Worm (Caenorhabditis elegans): ENCODE data around the gene F26D11.13.

F26D11.13 gene

DNA sequence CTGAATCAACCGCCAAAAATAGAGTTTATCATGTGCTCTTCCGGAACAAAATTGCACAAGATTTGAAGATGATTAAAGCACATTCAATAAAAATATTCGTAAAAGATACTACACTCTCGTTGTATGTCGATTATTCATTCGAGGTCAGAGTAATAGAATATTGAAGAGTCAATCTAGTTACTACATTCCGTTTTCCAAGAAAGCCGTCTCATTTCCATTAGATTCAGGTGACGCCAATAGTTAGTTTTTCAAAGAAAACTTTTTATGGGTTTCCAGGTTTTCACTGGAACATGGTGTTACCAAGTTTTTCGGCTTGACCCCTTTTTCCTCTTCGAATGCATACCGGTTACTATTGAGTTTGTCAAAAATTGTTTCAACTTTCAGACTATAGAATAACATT lies 16.1 kb upstream of the F26D11.13 start:
- TF ChIP-seq ceh-82 (tag; optimal IDR thresholded peaks at IDR 0.05), result no peak
- TF ChIP-seq unc-55 (GFP tag; optimal IDR thresholded peaks at IDR 0.05), result peak; percentile 54
- TF ChIP-seq nhr-21 (tag; optimal IDR thresholded peaks at IDR 0.05), result peak; percentile 11
- TF ChIP-seq lsy-2 (tag; optimal IDR thresholded peaks at IDR 0.05), result peak in 1 of 2 experiments; percentile 28

DNA sequence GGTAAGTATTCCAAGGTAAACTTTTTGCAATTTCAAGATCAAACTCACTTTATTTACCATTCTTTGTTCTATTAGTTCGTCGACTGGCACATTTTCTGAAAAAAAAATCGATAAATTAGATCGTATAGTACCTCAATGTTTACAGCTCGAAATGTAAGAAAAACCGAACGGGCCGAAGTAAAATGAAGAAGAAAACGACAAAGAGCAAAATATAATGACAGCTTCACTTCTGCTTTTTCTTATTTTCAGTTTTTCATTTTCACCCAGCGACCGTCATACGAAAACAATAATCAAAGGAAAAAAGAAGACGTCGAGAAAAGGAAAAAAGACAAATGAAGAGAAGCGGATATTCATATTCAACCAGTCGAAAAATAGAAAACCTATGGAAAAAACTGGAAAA lies 14.7 kb upstream of the F26D11.13 start, which contains the start of gene che-7:
Gene che-7 (minus strand): TSS at position 101 of the 400 bp plus-strand sequence.
- no peak for TF ChIP-seq ceh-16 (tag; optimal IDR thresholded peaks at IDR 0.05)
- no peak for TF ChIP-seq blmp-1 (tag; optimal IDR thresholded peaks at IDR 0.05; ENCODE audit: insufficient read depth)
- no peak for TF ChIP-seq crh-2 (tag; optimal IDR thresholded peaks at IDR 0.05)
- no peak for TF ChIP-seq lin-39 (tag; optimal IDR thresholded peaks at IDR 0.05)
- TF ChIP-seq peb-1 (tag; optimal IDR thresholded peaks at IDR 0.05), result no peak
- no peak for TF ChIP-seq C34F6.9 (tag; optimal IDR thresholded peaks at IDR 0.05)
- TF ChIP-seq mbf-1 (tag; optimal IDR thresholded peaks at IDR 0.05), result no peak
- TF ChIP-seq sma-3 (GFP tag; optimal IDR thresholded peaks at IDR 0.05), result no peak
- TF ChIP-seq Y55F3AM.14 (GFP tag; optimal IDR thresholded peaks at IDR 0.05), result no peak
- TF ChIP-seq nhr-6 (tag; optimal IDR thresholded peaks at IDR 0.05), result no peak
- no peak for TF ChIP-seq R02D3.7 (tag; optimal IDR thresholded peaks at IDR 0.05)

DNA sequence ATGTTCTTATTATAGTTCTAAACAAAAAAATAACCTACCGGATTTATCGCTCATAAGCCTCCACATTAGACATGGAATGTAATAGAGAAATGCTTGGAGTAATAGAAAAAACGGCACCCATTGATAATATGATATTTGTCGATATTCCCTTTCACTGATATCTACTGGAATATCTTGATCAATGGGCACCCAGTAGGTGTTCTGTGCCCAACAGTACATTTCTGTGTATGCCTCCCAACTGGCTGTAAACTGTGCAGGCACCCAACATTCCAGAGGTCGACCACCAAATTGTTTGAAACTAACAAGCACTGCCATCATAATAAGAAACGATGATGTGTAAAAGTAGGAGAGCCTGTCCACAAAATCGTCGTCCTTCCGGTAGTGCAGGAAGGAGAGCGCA lies 10.0 kb upstream of the F26D11.13 start:
- TF ChIP-seq R02D3.7 (tag; optimal IDR thresholded peaks at IDR 0.05), result no peak

DNA sequence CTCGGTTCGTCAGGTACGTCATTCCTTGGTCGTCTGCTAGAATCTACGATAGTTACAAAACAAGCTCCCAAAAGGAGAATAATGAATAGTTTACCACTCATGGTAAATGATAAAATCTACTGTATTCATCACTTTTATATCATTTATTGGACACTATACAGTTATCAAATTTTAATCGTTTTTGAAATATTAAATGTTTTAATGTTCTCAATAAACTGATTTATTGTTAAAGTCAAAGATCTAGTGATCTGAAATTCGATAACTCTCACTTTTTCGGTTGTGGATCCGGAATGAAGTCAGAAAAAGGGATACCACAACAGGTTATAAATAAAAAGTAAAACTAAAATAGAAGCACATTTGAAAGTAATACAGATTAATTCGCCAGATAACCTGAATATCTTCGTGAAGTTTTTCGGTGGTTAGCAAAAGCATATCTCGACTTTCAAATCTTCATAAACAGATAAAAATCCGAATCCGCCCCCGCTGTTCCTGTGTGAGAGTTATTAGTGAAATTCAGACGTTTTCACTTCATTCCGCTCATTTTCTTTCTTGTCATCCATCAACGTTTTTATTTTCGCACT lies 4.4 kb upstream of the F26D11.13 start, which contains the start of the genes clec-217 and F26D11.2:
Gene clec-217 (minus strand): TSS at position 101 of the 581 bp plus-strand sequence.
Gene F26D11.2 (plus strand): TSS at position 531 of the 581 bp plus-strand sequence.
- TF ChIP-seq ztf-1 (GFP tag; conservative IDR thresholded peaks at IDR 0.05) (no peak), peb-1 (tag; optimal IDR thresholded peaks at IDR 0.05) (no peak), elt-1 (tag; optimal IDR thresholded peaks at IDR 0.05) (no peak)

DNA sequence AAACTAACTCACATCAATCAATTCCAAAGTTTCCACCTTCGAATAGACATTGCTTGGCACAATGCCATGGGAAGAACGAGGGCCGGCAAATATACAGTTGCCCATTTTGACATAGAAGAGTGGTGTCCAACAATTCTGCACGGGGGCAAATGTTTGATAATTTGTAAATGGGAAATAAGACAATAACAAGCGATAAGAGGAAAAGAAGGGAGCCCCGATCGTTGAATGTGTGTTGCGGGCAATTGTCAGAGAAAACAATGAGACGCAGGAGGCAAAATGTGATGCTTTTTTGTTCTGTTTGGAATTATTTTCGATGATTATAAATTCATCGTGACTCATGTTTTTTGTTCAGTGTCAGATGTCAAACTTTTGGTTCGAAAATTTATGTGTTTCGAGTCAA lies 1.8 kb upstream of the F26D11.13 start, which contains the start of gene pals-34:
Gene pals-34 (minus strand): TSS at position 280 of the 400 bp plus-strand sequence.
- TF ChIP-seq elt-1 (tag; optimal IDR thresholded peaks at IDR 0.05), result no peak

DNA sequence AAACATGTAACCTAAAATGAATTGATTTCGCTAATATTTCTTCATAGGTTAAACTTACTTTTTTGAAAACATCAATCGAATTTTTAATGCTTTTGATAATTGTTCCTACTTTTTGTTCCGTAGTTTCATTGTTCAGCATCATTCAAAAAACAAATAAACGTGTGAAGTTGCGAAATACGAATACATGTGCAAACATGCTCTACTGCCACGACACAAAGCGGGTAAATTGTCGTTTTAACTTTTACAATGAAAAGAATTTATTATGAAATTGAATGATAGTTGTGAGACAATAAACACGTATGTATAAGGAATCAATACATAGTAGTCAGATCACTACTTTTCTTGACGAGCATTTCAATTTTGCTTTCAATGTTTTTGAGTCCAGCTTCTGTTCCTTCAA lies 716 bp upstream of the F26D11.13 start, which contains the start of gene F26D11.12:
Gene F26D11.12 (minus strand): TSS at position 145 of the 400 bp plus-strand sequence.
- TF ChIP-seq gmeb-1 (tag; optimal IDR thresholded peaks at IDR 0.05), result peak; percentile 59
- no peak for TF ChIP-seq ztf-4 (tag; optimal IDR thresholded peaks at IDR 0.05)
- no peak for TF ChIP-seq ztf-1 (GFP tag; conservative IDR thresholded peaks at IDR 0.05)
- no peak for TF ChIP-seq nhr-10 (tag; optimal IDR thresholded peaks at IDR 0.05)
- TF ChIP-seq mdl-1 (tag; optimal IDR thresholded peaks at IDR 0.05), result no peak
- TF ChIP-seq sma-3 (GFP tag; optimal IDR thresholded peaks at IDR 0.05), result no peak
- TF ChIP-seq ZK546.5 (tag; optimal IDR thresholded peaks at IDR 0.05), result no peak
- TF ChIP-seq unc-55 (GFP tag; optimal IDR thresholded peaks at IDR 0.05), result peak; percentile 58
- peak; percentile 43 for TF ChIP-seq crh-2 (tag; optimal IDR thresholded peaks at IDR 0.05)
- TF ChIP-seq skn-1 (tag; optimal IDR thresholded peaks at IDR 0.05), result no peak
- TF ChIP-seq ama-1 (optimal IDR thresholded peaks at IDR 0.05), result no peak
- TF ChIP-seq lin-11 (tag; optimal IDR thresholded peaks at IDR 0.05), result no peak
- TF ChIP-seq ztf-11 (tag; optimal IDR thresholded peaks at IDR 0.05), result no peak
- TF ChIP-seq R02D3.7 (tag; optimal IDR thresholded peaks at IDR 0.05), result no peak
- no peak for TF ChIP-seq snpc-4 (tag; optimal IDR thresholded peaks at IDR 0.05)
- no peak for TF ChIP-seq nhr-77 (tag; optimal IDR thresholded peaks at IDR 0.05)
- no peak for TF ChIP-seq mab-5 (tag; optimal IDR thresholded peaks at IDR 0.05)
- TF ChIP-seq sem-4 (tag; optimal IDR thresholded peaks at IDR 0.05), result no peak
- no peak for TF ChIP-seq nhr-25 (tag; optimal IDR thresholded peaks at IDR 0.05)
- no peak for TF ChIP-seq elt-3 (tag; optimal IDR thresholded peaks at IDR 0.05)
- TF ChIP-seq ceh-16 (tag; optimal IDR thresholded peaks at IDR 0.05), result no peak
- TF ChIP-seq nhr-23 (tag; optimal IDR thresholded peaks at IDR 0.05), result no peak
- no peak for TF ChIP-seq lsy-2 (tag; optimal IDR thresholded peaks at IDR 0.05)
- no peak for TF ChIP-seq mbf-1 (tag; optimal IDR thresholded peaks at IDR 0.05)
- no peak for TF ChIP-seq ceh-82 (tag; optimal IDR thresholded peaks at IDR 0.05)
- TF ChIP-seq fos-1 (tag; optimal IDR thresholded peaks at IDR 0.05), result peak; percentile 6
- TF ChIP-seq unc-62 (GFP tag; optimal IDR thresholded peaks at IDR 0.05), result no peak
- TF ChIP-seq peb-1 (tag; optimal IDR thresholded peaks at IDR 0.05), result no peak
- TF ChIP-seq lin-13 (GFP tag; optimal IDR thresholded peaks at IDR 0.05), result no peak
- no peak for TF ChIP-seq nhr-12 (tag; optimal IDR thresholded peaks at IDR 0.05)
- TF ChIP-seq dmd-4 (tag; optimal IDR thresholded peaks at IDR 0.05), result no peak
- TF ChIP-seq nhr-129 (tag; optimal IDR thresholded peaks at IDR 0.05), result peak; percentile 49
- peak; percentile 18 for TF ChIP-seq C34F6.9 (tag; optimal IDR thresholded peaks at IDR 0.05)
- TF ChIP-seq lin-39 (tag; optimal IDR thresholded peaks at IDR 0.05), result no peak
- no peak for TF ChIP-seq nhr-237 (tag; optimal IDR thresholded peaks at IDR 0.05)
- TF ChIP-seq egl-27 (tag; optimal IDR thresholded peaks at IDR 0.05), result no peak
- no peak for TF ChIP-seq nhr-6 (tag; optimal IDR thresholded peaks at IDR 0.05)
- no peak for TF ChIP-seq nhr-21 (tag; optimal IDR thresholded peaks at IDR 0.05)
